Fruit fly (Drosophila melanogaster) whole organism, pupa: Measurements from ENCODE around the gene CG11893.

Experiments used
- CG10348 ChIP-seq: fragments of 200-800 bp; sonication (Bioruptor generic); IDR thresholded peaks from 2 replicates; pipeline ENCODE4 v1.3.6; 2022; ENCODE audit warnings: missing biosample characterization, missing genetic modification characterization
- CG13204 ChIP-seq: fragments of 200-800 bp; sonication (Bioruptor generic); optimal IDR thresholded peaks from 2 replicates; lab custom pipeline; 2018; ENCODE audit warnings: missing biosample characterization, mild to moderate bottlenecking, missing genetic modification characterization, moderate library complexity
- CG15710 ChIP-seq: fragments of 200-800 bp; sonication (Bioruptor generic); optimal IDR thresholded peaks from 2 replicates; lab custom pipeline; 2018; ENCODE audit warnings: missing biosample characterization, mild to moderate bottlenecking, missing genetic modification characterization, moderate library complexity
- CG17806 ChIP-seq: fragments of 200-800 bp; sonication (Bioruptor generic); optimal IDR thresholded peaks from 2 replicates; lab custom pipeline; 2018; ENCODE audit warnings: missing biosample characterization, mild to moderate bottlenecking, missing genetic modification characterization, moderate library complexity
- CG32121 ChIP-seq: fragments of 200-800 bp; sonication (Bioruptor generic); IDR thresholded peaks from 2 replicates; pipeline ENCODE4 v1.3.6; 2022; ENCODE audit warnings: missing biosample characterization, missing genetic modification characterization
- CG34367 ChIP-seq: fragments of 200-800 bp; sonication (Bioruptor generic); optimal IDR thresholded peaks from 2 replicates; lab custom pipeline; 2018; ENCODE audit warnings: missing biosample characterization, mild to moderate bottlenecking, missing genetic modification characterization
- CG4496 ChIP-seq: fragments of 200-800 bp; sonication (Bioruptor generic); IDR thresholded peaks from 3 replicates; pipeline ENCODE4 v1.3.6; 2022; ENCODE audit warnings: missing biosample characterization, missing genetic modification characterization
- D1 ChIP-seq: fragments of 200-800 bp; sonication (Bioruptor generic); optimal IDR thresholded peaks from 2 replicates; lab custom pipeline; 2018; ENCODE audit warnings: missing biosample characterization, mild to moderate bottlenecking, missing genetic modification characterization, moderate library complexity
- EcR ChIP-seq: fragments of 200-800 bp; sonication (Bioruptor generic); optimal IDR thresholded peaks from 3 replicates; lab custom pipeline; 2019; ENCODE audit warnings: missing biosample characterization, missing genetic modification characterization, mild to moderate bottlenecking, moderate library complexity, missing genetic modification reagents
- Ets98B ChIP-seq: fragments of 200-800 bp; sonication (Bioruptor generic); IDR thresholded peaks from 2 replicates; pipeline ENCODE4 v1.3.6; 2022; ENCODE audit warnings: missing biosample characterization, missing genetic modification characterization
- Pif1A ChIP-seq: fragments of 200-800 bp; sonication (Bioruptor generic); optimal IDR thresholded peaks from 3 replicates; lab custom pipeline; 2016; ENCODE audit warnings: missing biosample characterization, missing genetic modification characterization
- Pif1B ChIP-seq: fragments of 200-800 bp; sonication (Bioruptor generic); optimal IDR thresholded peaks from 3 replicates; lab custom pipeline; 2016; ENCODE audit warnings: missing biosample characterization, missing genetic modification characterization
- Snoo ChIP-seq: fragments of 200-800 bp; sonication (Bioruptor generic); optimal IDR thresholded peaks from 3 replicates; lab custom pipeline; 2017; ENCODE audit warnings: missing biosample characterization, mild to moderate bottlenecking, missing genetic modification characterization, inconsistent platforms
- gl ChIP-seq: fragments of 200-800 bp; sonication (Bioruptor generic); optimal IDR thresholded peaks from 2 replicates; lab custom pipeline; 2018; ENCODE audit warnings: missing biosample characterization, mild to moderate bottlenecking, missing genetic modification characterization

dm6 chr3R:25331103-25331502 is 41.4 kb downstream of the CG11893 start, which contains the start of gene CHKov2:
- TF ChIP-seq CG34367 (tag; lab: Kevin White, UChicago): no peak
- no peak for TF ChIP-seq EcR
- no peak for TF ChIP-seq Snoo
- TF ChIP-seq Pif1B (GFP tag; lab: Kevin White, UChicago): no peak
- no peak for TF ChIP-seq gl (tag; lab: Kevin White, UChicago)
- no peak for TF ChIP-seq CG15710
- no peak for TF ChIP-seq CG17806 (tag; lab: Kevin White, UChicago)
- TF ChIP-seq CG13204 (GFP tag; lab: Kevin White, UChicago): no peak
- no peak for TF ChIP-seq CG32121 (GFP tag; lab: Robert Waterston, UW)
- TF ChIP-seq D1 (tag; lab: Kevin White, UChicago): no peak
- TF ChIP-seq Ets98B (GFP tag; lab: Robert Waterston, UW): no peak
- TF ChIP-seq Pif1A (GFP tag; lab: Kevin White, UChicago): no peak
- no peak for TF ChIP-seq CG4496 (GFP tag; lab: Robert Waterston, UW)
- TF ChIP-seq CG10348 (GFP tag; lab: Robert Waterston, UW): no peak
